Worm (Caenorhabditis elegans) whole organism, L1 larva: ENCODE data around the gene basl-1.

ENCODE experiments used
- C04F5.9 ChIP-seq: sonication (generic microtip); optimal IDR thresholded peaks from 2 replicates; lab custom pipeline; 2016; ENCODE audit warnings: missing genetic modification characterization, missing compliant biosample characterization
- C34B4.2 ChIP-seq: sonication (generic microtip); optimal IDR thresholded peaks from 2 replicates; lab custom pipeline; 2017; ENCODE audit warnings: mild to moderate bottlenecking, missing genetic modification characterization, missing compliant biosample characterization
- aha-1 ChIP-seq: fragments of 150-350 bp; optimal IDR thresholded peaks from 2 replicates; lab custom pipeline; 2014; ENCODE audit warnings: missing biosample characterization, missing genetic modification characterization
- alr-1 ChIP-seq: fragments of 200-800 bp; sonication (Bioruptor generic); optimal IDR thresholded peaks from 2 replicates; lab custom pipeline; 2018; ENCODE audit warnings: borderline replicate concordance, mild to moderate bottlenecking, missing genetic modification characterization, missing compliant biosample characterization
- aly-2 ChIP-seq: fragments of 150-350 bp; optimal IDR thresholded peaks from 2 replicates; lab custom pipeline; 2014; ENCODE audit warnings: missing biosample characterization, missing genetic modification characterization
- ama-1 ChIP-seq: fragments of 150-350 bp; optimal IDR thresholded peaks from 2 replicates; lab custom pipeline; 2014
- ceh-8 ChIP-seq: fragments of 200-800 bp; sonication (Bioruptor generic); optimal IDR thresholded peaks from 2 replicates; lab custom pipeline; 2018; ENCODE audit warnings: mild to moderate bottlenecking, missing genetic modification characterization, moderate library complexity, missing compliant biosample characterization
- ceh-82 ChIP-seq, 3 experiments: fragments of 150-350 bp in 1 of 3; sonication (generic microtip) in 2 of 3; optimal IDR thresholded peaks; 2 replicates each; lab custom pipeline; 2014 to 2017; ENCODE audit warnings: missing biosample characterization in 3 of 3, missing genetic modification characterization in 3 of 3
- ces-1 ChIP-seq: fragments of 150-350 bp; optimal IDR thresholded peaks from 2 replicates; lab custom pipeline; 2014; ENCODE audit warnings: missing biosample characterization, missing genetic modification reagents, missing genetic modification characterization
- dsc-1 ChIP-seq: sonication (generic microtip); optimal IDR thresholded peaks from 2 replicates; lab custom pipeline; 2016; ENCODE audit warnings: mild to moderate bottlenecking, missing genetic modification characterization, missing compliant biosample characterization
- egl-13 ChIP-seq: sonication (generic microtip); optimal IDR thresholded peaks from 2 replicates; lab custom pipeline; 2016; ENCODE audit warnings: missing genotype, missing genetic modification reagents, missing genetic modification characterization, missing compliant biosample characterization
- ets-5 ChIP-seq: fragments of 200-800 bp; sonication (Bioruptor generic); IDR thresholded peaks from 2 replicates; pipeline ENCODE4 v1.3.6; 2022; ENCODE audit warnings: missing genetic modification characterization, missing compliant biosample characterization
- fkh-4 ChIP-seq: sonication (generic microtip); optimal IDR thresholded peaks from 2 replicates; lab custom pipeline; 2016; ENCODE audit warnings: missing compliant biosample characterization, missing genetic modification characterization, borderline replicate concordance
- fos-1 ChIP-seq: fragments of 150-350 bp; optimal IDR thresholded peaks from 2 replicates; lab custom pipeline; 2014; ENCODE audit warnings: missing biosample characterization, missing genetic modification characterization
- grh-1 ChIP-seq: fragments of 200-800 bp; sonication (Bioruptor generic); IDR thresholded peaks from 2 replicates; pipeline ENCODE4 v1.3.6; 2022; ENCODE audit warnings: missing genetic modification reagents, missing genetic modification characterization, missing compliant biosample characterization
- irx-1 ChIP-seq: sonication (generic microtip); optimal IDR thresholded peaks from 2 replicates; lab custom pipeline; 2016; ENCODE audit warnings: missing genetic modification characterization, missing compliant biosample characterization
- jun-1 ChIP-seq: fragments of 150-350 bp; optimal IDR thresholded peaks from 2 replicates; lab custom pipeline; 2014; ENCODE audit warnings: missing biosample characterization, missing genetic modification reagents, missing genetic modification characterization
- lin-14 ChIP-seq: fragments of 200-800 bp; sonication (Bioruptor generic); optimal IDR thresholded peaks from 2 replicates; lab custom pipeline; 2018; ENCODE audit warnings: mild to moderate bottlenecking, missing genetic modification characterization, moderate library complexity, missing compliant biosample characterization
- lin-15B ChIP-seq: fragments of 150-350 bp; sonication (generic microtip); optimal IDR thresholded peaks from 3 replicates; lab custom pipeline; 2014; ENCODE audit warnings: missing biosample characterization, missing genetic modification characterization
- lin-35 ChIP-seq, 2 experiments: fragments of 150-350 bp; optimal IDR thresholded peaks; 2 replicates each; lab custom pipeline; 2014; ENCODE audit warnings: missing biosample characterization in 2 of 2, missing genetic modification characterization in 2 of 2, missing genetic modification reagents in 2 of 2
- lin-39 ChIP-seq: fragments of 150-350 bp; optimal IDR thresholded peaks from 2 replicates; lab custom pipeline; 2014; ENCODE audit warnings: missing biosample characterization, missing genetic modification reagents, missing genetic modification characterization
- lir-3 ChIP-seq: sonication (generic microtip); optimal IDR thresholded peaks from 2 replicates; lab custom pipeline; 2016; ENCODE audit warnings: mild to moderate bottlenecking, missing genetic modification characterization, moderate library complexity, missing compliant biosample characterization; ENCODE audit not compliant: poor library complexity
- lsy-2 ChIP-seq, 2 experiments: fragments of 150-350 bp; optimal IDR thresholded peaks; 2 replicates each; lab custom pipeline; 2014; ENCODE audit warnings: missing biosample characterization in 2 of 2, missing genetic modification characterization in 2 of 2
- mef-2 ChIP-seq: fragments of 150-350 bp; optimal IDR thresholded peaks from 2 replicates; lab custom pipeline; 2014; ENCODE audit warnings: missing biosample characterization, missing genetic modification characterization
- mep-1 ChIP-seq: fragments of 150-350 bp; optimal IDR thresholded peaks from 2 replicates; lab custom pipeline; 2014; ENCODE audit warnings: missing biosample characterization, missing genetic modification characterization
- nhr-11 ChIP-seq: fragments of 150-350 bp; optimal IDR thresholded peaks from 2 replicates; lab custom pipeline; 2014; ENCODE audit warnings: missing biosample characterization, missing genetic modification characterization
- nhr-12 ChIP-seq: sonication (generic microtip); optimal IDR thresholded peaks from 2 replicates; lab custom pipeline; 2017; ENCODE audit warnings: missing biosample characterization, missing genetic modification characterization
- nhr-19 ChIP-seq: fragments of 200-800 bp; sonication (Bioruptor generic); conservative IDR thresholded peaks from 2 replicates; pipeline ENCODE4 v1.3.6; 2022; ENCODE audit warnings: missing genetic modification characterization, missing compliant biosample characterization
- nhr-71 ChIP-seq: sonication (generic microtip); optimal IDR thresholded peaks from 2 replicates; lab custom pipeline; 2016; ENCODE audit warnings: mild to moderate bottlenecking, missing genetic modification characterization, moderate library complexity, missing compliant biosample characterization
- nhr-77 ChIP-seq: fragments of 150-350 bp; optimal IDR thresholded peaks from 2 replicates; lab custom pipeline; 2014; ENCODE audit warnings: missing biosample characterization, missing genetic modification characterization
- nhr-85 ChIP-seq: sonication (generic microtip); peaks from one replicate; lab custom pipeline; 2016; ENCODE audit warnings: missing genetic modification characterization, inconsistent platforms, missing compliant biosample characterization
- pag-3 ChIP-seq: sonication (generic microtip); optimal IDR thresholded peaks from 2 replicates; lab custom pipeline; 2017; ENCODE audit warnings: missing genetic modification characterization, mild to moderate bottlenecking, missing compliant biosample characterization, antibody characterized with exemption, borderline replicate concordance; ENCODE audit not compliant: insufficient read depth
- pqm-1 ChIP-seq: sonication (generic microtip); optimal IDR thresholded peaks from 3 replicates; lab custom pipeline; 2017; ENCODE audit warnings: missing biosample characterization, missing genetic modification characterization
- rnt-1 ChIP-seq: sonication (generic microtip); optimal IDR thresholded peaks from 2 replicates; lab custom pipeline; 2016; ENCODE audit warnings: mild to moderate bottlenecking, missing genetic modification characterization, moderate library complexity, missing compliant biosample characterization
- snpc-4 ChIP-seq: fragments of 150-350 bp; optimal IDR thresholded peaks from 2 replicates; lab custom pipeline; 2014; ENCODE audit warnings: missing biosample characterization, missing genetic modification characterization
- snu-23 ChIP-seq: sonication (generic microtip); optimal IDR thresholded peaks from 2 replicates; lab custom pipeline; 2016; ENCODE audit warnings: missing genetic modification characterization, missing compliant biosample characterization
- sox-4 ChIP-seq: sonication (generic microtip); optimal IDR thresholded peaks from 2 replicates; lab custom pipeline; 2016; ENCODE audit warnings: missing genetic modification characterization, missing compliant biosample characterization
- unc-130 ChIP-seq: fragments of 150-350 bp; optimal IDR thresholded peaks from 2 replicates; lab custom pipeline; 2017; ENCODE audit warnings: missing biosample characterization, missing genetic modification characterization, inconsistent platforms
- unc-62 ChIP-seq: fragments of 150-350 bp; optimal IDR thresholded peaks from 2 replicates; lab custom pipeline; 2014; ENCODE audit warnings: missing biosample characterization, missing genetic modification reagents, missing genetic modification characterization
- unc-86 ChIP-seq: sonication (generic microtip); optimal IDR thresholded peaks from 2 replicates; lab custom pipeline; 2016; ENCODE audit warnings: missing genetic modification characterization, missing compliant biosample characterization
- unc-98 ChIP-seq: fragments of 200-800 bp; sonication (Bioruptor generic); IDR thresholded peaks from 2 replicates; pipeline ENCODE4 v1.3.6; 2022; ENCODE audit warnings: missing genetic modification characterization, missing compliant biosample characterization
- zip-4 ChIP-seq: fragments of 200-800 bp; sonication (Bioruptor generic); optimal IDR thresholded peaks from 2 replicates; lab custom pipeline; 2018; ENCODE audit warnings: mild to moderate bottlenecking, missing genetic modification characterization, moderate library complexity, missing compliant biosample characterization

basl-1 gene

ce11 chrIII:5614648-5615047 is at the start of gene basl-1:
Gene basl-1 (plus strand): TSS chrIII:5614948.
- no peak for TF ChIP-seq sox-4 (tag; lab: Kevin White, UChicago)
- no peak for TF ChIP-seq jun-1 (tag; lab: Kevin White, UChicago)
- TF ChIP-seq nhr-71, result no peak
- TF ChIP-seq pqm-1 (tag; lab: Kevin White, UChicago), result no peak
- no peak for TF ChIP-seq mep-1 (tag; lab: Kevin White, UChicago)
- no peak for TF ChIP-seq irx-1 (tag; lab: Kevin White, UChicago)
- no peak for TF ChIP-seq unc-98
- TF ChIP-seq ces-1 (GFP tag; lab: Kevin White, UChicago), result no peak
- TF ChIP-seq C04F5.9, result no peak
- no peak for TF ChIP-seq nhr-11 (tag; lab: Kevin White, UChicago)
- TF ChIP-seq fkh-4 (tag; lab: Kevin White, UChicago), result no peak
- no peak for TF ChIP-seq egl-13 (tag; lab: Kevin White, UChicago)
- TF ChIP-seq lir-3 (tag; lab: Kevin White, UChicago), result no peak
- no peak for TF ChIP-seq aha-1
- TF ChIP-seq lin-14 (GFP tag; lab: Kevin White, UChicago), result no peak
- TF ChIP-seq pag-3 (tag; lab: Kevin White, UChicago), result no peak
- TF ChIP-seq lsy-2 (tag; optimal IDR thresholded peaks at IDR 0.05; lab: Kevin White, UChicago), result no peak

ce11 chrIII:5565699-5566098 is 49.0 kb upstream of the basl-1 start:
- TF ChIP-seq lin-14 (GFP tag; lab: Kevin White, UChicago) (peak; percentile 28), nhr-19 (GFP tag; lab: Robert Waterston, UW) (peak; percentile 13; the same call in 1 of the 2 replicates), snu-23 (GFP tag; lab: Kevin White, UChicago) (peak; percentile 1), nhr-71 (peak; percentile 33), rnt-1 (peak; percentile 55), dsc-1 (tag; lab: Kevin White, UChicago) (peak; percentile 26), C04F5.9 (no peak), alr-1 (no peak), ceh-8 (GFP tag; lab: Kevin White, UChicago) (no peak), pag-3 (tag; lab: Kevin White, UChicago) (peak; percentile 89)

DNA sequence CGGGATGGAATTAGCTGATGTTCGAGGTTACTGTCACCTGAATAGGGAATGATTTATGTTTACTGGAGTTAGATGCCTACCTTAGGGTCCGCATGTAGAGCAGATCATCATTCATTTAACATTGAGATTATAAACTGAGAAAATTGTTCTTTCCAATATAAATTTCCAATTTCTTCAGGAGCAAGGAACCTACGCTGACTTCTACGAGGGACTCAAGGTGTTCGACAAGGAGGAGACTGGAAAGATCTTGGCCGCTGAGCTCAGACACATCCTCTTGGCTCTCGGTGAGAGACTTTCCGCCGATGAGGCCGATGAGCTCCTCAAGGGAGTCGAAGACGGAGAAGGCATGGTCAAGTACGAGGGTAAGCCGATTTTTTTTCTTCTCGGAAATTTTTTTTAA is 48.3 kb upstream of the basl-1 start:
- TF ChIP-seq unc-62 (GFP tag; lab: Kevin White, UChicago) (no peak), grh-1 (GFP tag; lab: Robert Waterston, UW) (no peak), ceh-82 (tag; optimal IDR thresholded peaks at IDR 0.05; lab: Kevin White, UChicago) (no peak), snpc-4 (no peak), nhr-85 (tag; lab: Kevin White, UChicago) (peak; percentile 51)

ce11 chrIII:5568265-5568664 is 46.5 kb upstream of the basl-1 start:
- TF ChIP-seq nhr-77 (tag; lab: Kevin White, UChicago) (no peak), lin-15B (no peak), nhr-12 (tag; lab: Kevin White, UChicago) (no peak), ets-5 (no peak), fos-1 (tag; lab: Kevin White, UChicago) (no peak), ceh-8 (GFP tag; lab: Kevin White, UChicago) (no peak), ama-1 (lab: Kevin White, UChicago) (no peak), ceh-82 (tag; optimal IDR thresholded peaks at IDR 0.05; lab: Kevin White, UChicago) (no peak)

ce11 chrIII:5568679-5569078 is 46.1 kb upstream of the basl-1 start, which contains the start of gene nspb-12:
Gene nspb-12 (minus strand): TSS chrIII:5568779.
- TF ChIP-seq lin-39 (tag; lab: Kevin White, UChicago) (no peak), aly-2 (tag; lab: Kevin White, UChicago) (no peak), C34B4.2 (tag; lab: Kevin White, UChicago) (no peak), zip-4 (no peak), unc-86 (tag; lab: Kevin White, UChicago) (no peak), mef-2 (tag; lab: Kevin White, UChicago) (no peak), lir-3 (tag; lab: Kevin White, UChicago) (no peak), snu-23 (GFP tag; lab: Kevin White, UChicago) (no peak), unc-130 (tag; lab: Kevin White, UChicago) (no peak), lin-14 (GFP tag; lab: Kevin White, UChicago) (no peak), lin-35 (GFP tag; optimal IDR thresholded peaks at IDR 0.05; lab: Kevin White, UChicago) (no peak)
